Worm (Caenorhabditis elegans): ENCODE data around the gene D2085.7.

Gene D2085.7

DNA sequence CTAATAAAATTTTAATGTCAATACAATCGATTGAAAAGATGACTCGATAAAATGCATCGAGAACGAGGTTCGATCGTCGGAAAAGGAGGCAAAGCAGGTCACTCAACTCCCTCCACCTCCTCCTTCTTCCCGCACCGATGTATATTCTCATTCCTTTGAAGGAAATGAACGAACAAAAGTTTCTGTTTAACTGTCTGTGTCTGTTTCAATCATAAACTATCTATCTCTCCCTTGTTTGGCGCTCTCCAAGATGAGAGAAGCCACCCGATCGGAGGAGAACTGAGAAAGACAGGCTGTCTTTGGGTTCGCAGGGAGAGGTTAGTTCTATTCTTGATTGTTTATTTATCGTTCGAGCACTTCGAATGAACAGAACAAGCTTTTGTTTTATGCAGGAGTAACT, at the start of gene D2085.7:
D2085.7 (plus strand) TSS at position 251 of the 400 bp plus-strand sequence.
- peak; percentile 10 for TF ChIP-seq mes-2 (tag; optimal IDR thresholded peaks at IDR 0.05; ENCODE audit: poor library complexity, severe bottlenecking)
- TF ChIP-seq lim-7 (GFP tag; IDR thresholded peaks at IDR 0.05): no peak
- peak; percentile 3 for TF ChIP-seq nhr-28 (tag; optimal IDR thresholded peaks at IDR 0.05)
- TF ChIP-seq dve-1 (tag; optimal IDR thresholded peaks at IDR 0.05; ENCODE audit: insufficient read depth): peak; percentile 9
- TF ChIP-seq daf-16 (GFP tag; optimal IDR thresholded peaks at IDR 0.05): no peak
- peak; percentile 19 for TF ChIP-seq daf-16 (tag; optimal IDR thresholded peaks at IDR 0.05)
- peak; percentile 14 for TF ChIP-seq hlh-11 (tag; optimal IDR thresholded peaks at IDR 0.05)

- TF ChIP-seq jun-1 (tag; optimal IDR thresholded peaks at IDR 0.05): no peak
- TF ChIP-seq ctbp-1 (GFP tag; IDR thresholded peaks at IDR 0.05): no peak
- no peak for TF ChIP-seq dmd-6 (GFP tag; IDR thresholded peaks at IDR 0.05)
- TF ChIP-seq unc-62 (GFP tag; optimal IDR thresholded peaks at IDR 0.05 in 1 of 2): peak in 1 of 2 experiments; percentile 94
- TF ChIP-seq unc-62 (tag; optimal IDR thresholded peaks at IDR 0.05): no peak
These were observed 47.1 kb upstream of the D2085.7 start, which contains the start of gene aptf-3 for ce11 chrII:8593840-8594625. aptf-3 (plus strand) TSS chrII:8594190.

DNA sequence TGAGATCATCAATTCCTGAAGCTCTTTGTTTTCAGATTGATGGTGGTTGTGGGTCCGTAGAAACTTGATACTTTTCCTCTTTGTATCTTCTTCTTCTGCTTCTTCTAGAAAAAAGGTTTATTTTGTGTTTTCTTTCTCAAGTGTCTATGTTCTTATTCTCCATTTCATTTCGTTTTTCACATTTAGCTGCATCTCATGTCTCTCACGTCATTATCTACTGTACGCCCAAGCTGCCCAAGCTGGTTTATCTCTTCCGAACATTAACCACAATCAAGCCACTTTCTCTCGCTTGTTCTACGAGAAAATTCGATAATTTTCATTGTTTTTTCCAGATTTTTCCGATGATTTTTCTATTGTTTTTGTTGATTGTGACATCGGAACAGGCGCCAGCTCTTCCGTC, 42.0 kb upstream of the D2085.7 start, which contains the start of gene F28C6.5:
F28C6.5 (plus strand) TSS at position 301 of the 400 bp plus-strand sequence.
- no peak for TF ChIP-seq nhr-11 (tag; optimal IDR thresholded peaks at IDR 0.05)
- no peak for TF ChIP-seq egl-43 (GFP tag; IDR thresholded peaks at IDR 0.05)
- TF ChIP-seq ceh-62 (tag; optimal IDR thresholded peaks at IDR 0.05): no peak
- no peak for TF ChIP-seq zip-11 (GFP tag; IDR thresholded peaks at IDR 0.05)
- TF ChIP-seq daf-16 (GFP tag; optimal IDR thresholded peaks at IDR 0.05): no peak
- TF ChIP-seq daf-16 (tag; optimal IDR thresholded peaks at IDR 0.05): no peak
- TF ChIP-seq F49E8.2 (tag; optimal IDR thresholded peaks at IDR 0.05; ENCODE audit: borderline replicate concordance): no peak
- TF ChIP-seq nhr-42 (GFP tag; IDR thresholded peaks at IDR 0.05): no peak
- no peak for TF ChIP-seq nhr-41 (GFP tag; IDR thresholded peaks at IDR 0.05)
- no peak for TF ChIP-seq F37D6.2 (tag; optimal IDR thresholded peaks at IDR 0.05)
- TF ChIP-seq ctbp-1 (GFP tag; IDR thresholded peaks at IDR 0.05): no peak
- no peak for TF ChIP-seq nhr-28 (tag; optimal IDR thresholded peaks at IDR 0.05)
- no peak for TF ChIP-seq ceh-28 (tag; optimal IDR thresholded peaks at IDR 0.05)
- TF ChIP-seq nhr-76 (tag; optimal IDR thresholded peaks at IDR 0.05): no peak
- TF ChIP-seq nhr-77 (tag; optimal IDR thresholded peaks at IDR 0.05): no peak
- TF ChIP-seq pha-4 (GFP tag; IDR thresholded peaks at IDR 0.05): no peak
- TF ChIP-seq pha-4 (tag; optimal IDR thresholded peaks at IDR 0.05): no peak
- no peak for TF ChIP-seq unc-130 (GFP tag; optimal IDR thresholded peaks at IDR 0.05)

DNA sequence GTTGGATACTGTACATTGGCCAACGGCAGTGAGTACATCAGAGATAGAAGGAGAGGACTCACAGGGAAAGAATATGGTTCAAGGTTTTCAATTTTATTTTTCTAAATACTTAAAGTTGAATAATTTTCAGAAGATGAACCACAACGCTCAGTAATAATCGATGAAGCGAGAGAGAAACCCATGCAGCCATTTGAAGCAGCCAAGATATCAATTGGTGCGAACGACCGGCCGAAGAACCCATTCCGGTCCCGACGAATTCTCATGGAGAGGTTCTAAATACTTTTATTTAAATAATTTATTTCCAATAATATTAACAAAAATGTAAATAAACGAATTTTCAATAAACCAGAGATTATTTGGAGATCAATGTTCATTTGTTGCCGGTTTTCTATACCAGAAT, 41.0 kb upstream of the D2085.7 start, which contains the start of gene pigg-1:
pigg-1 (minus strand) TSS at position 101 of the 400 bp plus-strand sequence.
- no peak for TF ChIP-seq dpl-1 (GFP tag; optimal IDR thresholded peaks at IDR 0.05)
- no peak for TF ChIP-seq Y5F2A.4 (GFP tag; optimal IDR thresholded peaks at IDR 0.05)
- TF ChIP-seq aha-1 (tag): peak; percentile 30
- no peak for TF ChIP-seq nhr-28 (tag; optimal IDR thresholded peaks at IDR 0.05)

DNA sequence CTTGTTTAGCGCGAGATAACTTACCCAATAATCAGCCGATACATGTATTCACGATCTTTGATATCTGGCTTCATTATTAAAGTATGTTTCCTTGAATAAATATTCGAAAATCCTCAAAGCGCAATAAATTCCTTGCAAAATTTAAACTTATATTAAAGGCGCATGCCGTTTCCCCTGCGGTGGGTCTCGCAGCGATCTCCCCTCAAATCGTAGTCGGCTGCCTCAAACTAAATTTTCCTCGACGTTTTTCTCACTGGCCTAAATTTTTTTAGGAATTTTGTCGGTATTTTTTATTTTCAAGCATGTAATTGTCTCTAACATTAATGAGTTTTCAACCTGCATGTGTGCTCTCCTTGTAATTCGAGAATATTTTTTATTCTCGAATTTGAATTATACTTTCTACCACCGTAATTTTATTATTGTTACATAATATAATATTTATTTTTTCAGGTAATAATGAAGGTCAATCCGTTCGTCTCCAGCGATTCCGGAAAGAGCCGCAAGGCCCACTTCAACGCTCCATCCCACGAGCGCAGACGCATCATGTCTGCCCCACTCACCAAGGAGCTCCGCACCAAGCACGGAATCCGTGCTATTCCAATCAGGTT, 38.7 kb upstream of the D2085.7 start, which contains the start of the genes cpf-1 and rpl-26:
cpf-1 (minus strand) TSS at position 104 of the 608 bp plus-strand sequence.
rpl-26 (plus strand) TSS at position 449 of the 608 bp plus-strand sequence.
- TF ChIP-seq mes-2 (tag; optimal IDR thresholded peaks at IDR 0.05; ENCODE audit: poor library complexity, severe bottlenecking): peak; percentile 78
- 0 out of 2 replicates have a peak, but pooled peaks have one; percentile 11 for TF ChIP-seq T26A8.4 (GFP tag; IDR thresholded peaks at IDR 0.05)
- no peak for TF ChIP-seq F26F4.8 (GFP tag; conservative IDR thresholded peaks at IDR 0.05)
- TF ChIP-seq tag-97 (GFP tag; IDR thresholded peaks at IDR 0.05): no peak
- TF ChIP-seq madf-5 (GFP tag; IDR thresholded peaks at IDR 0.05): no peak
- TF ChIP-seq Y5F2A.4 (GFP tag; optimal IDR thresholded peaks at IDR 0.05): no peak
- TF ChIP-seq hif-1 (tag; optimal IDR thresholded peaks at IDR 0.05): no peak
- TF ChIP-seq nhr-11 (tag; optimal IDR thresholded peaks at IDR 0.05): peak; percentile 23
- TF ChIP-seq nhr-6 (tag; optimal IDR thresholded peaks at IDR 0.05): peak; percentile 15
- TF ChIP-seq hlh-30 (tag; optimal IDR thresholded peaks at IDR 0.05; ENCODE audit: insufficient read depth): no peak
- no peak for TF ChIP-seq nhr-76 (tag; optimal IDR thresholded peaks at IDR 0.05)
- TF ChIP-seq egl-43 (GFP tag; IDR thresholded peaks at IDR 0.05): no peak
- peak; percentile 24 for TF ChIP-seq fkh-10 (GFP tag; optimal IDR thresholded peaks at IDR 0.05)
- TF ChIP-seq zfp-2 (tag; optimal IDR thresholded peaks at IDR 0.05): no peak
- peak; percentile 70 for TF ChIP-seq dpl-1 (GFP tag; optimal IDR thresholded peaks at IDR 0.05)
- peak in 1 of 2 experiments; percentile 89 for TF ChIP-seq lsy-2 (tag; optimal IDR thresholded peaks at IDR 0.05)
- peak; percentile 63 for TF ChIP-seq lin-38 (GFP tag; IDR thresholded peaks at IDR 0.05)
- TF ChIP-seq hmg-1.1 (GFP tag; IDR thresholded peaks at IDR 0.05): 0 out of 2 replicates have a peak, but pooled peaks have one; percentile 21
